Worm (Caenorhabditis elegans) whole organism, early embryonic: ENCODE results near the gene Y105C5B.19.

ENCODE experiments used
- B0310.2 ChIP-seq: sonication (generic microtip); optimal IDR thresholded peaks from 2 replicates; lab custom pipeline; 2016; ENCODE audit warnings: mild to moderate bottlenecking, missing genetic modification characterization, missing compliant biosample characterization
- F13C5.2 ChIP-seq: sonication (generic microtip); optimal IDR thresholded peaks from 2 replicates; lab custom pipeline; 2017; ENCODE audit warnings: mild to moderate bottlenecking, missing genetic modification characterization, inconsistent platforms, missing compliant biosample characterization
- ama-1 ChIP-seq: fragments of 150-350 bp; optimal IDR thresholded peaks from 2 replicates; lab custom pipeline; 2014
- ceh-13 ChIP-seq: fragments of 200-800 bp; sonication (Bioruptor generic); optimal IDR thresholded peaks from 2 replicates; lab custom pipeline; 2018; ENCODE audit warnings: mild to moderate bottlenecking, missing genetic modification characterization, missing compliant biosample characterization
- ceh-36 ChIP-seq: sonication (generic microtip); optimal IDR thresholded peaks from 2 replicates; lab custom pipeline; 2016; ENCODE audit warnings: missing genetic modification characterization, inconsistent platforms, missing compliant biosample characterization
- flt-1 ChIP-seq: fragments of 200-800 bp; sonication (Bioruptor generic); IDR thresholded peaks from 2 replicates; pipeline ENCODE4 v1.3.6; 2022; ENCODE audit warnings: missing genetic modification characterization, missing compliant biosample characterization
- hmbx-1 ChIP-seq: sonication (generic microtip); optimal IDR thresholded peaks from 2 replicates; lab custom pipeline; 2016; ENCODE audit warnings: mild to moderate bottlenecking, missing genetic modification characterization, missing compliant biosample characterization
- hmg-4 ChIP-seq: fragments of 200-800 bp; sonication (Bioruptor generic); optimal IDR thresholded peaks from 2 replicates; lab custom pipeline; 2018; ENCODE audit warnings: mild to moderate bottlenecking, missing genetic modification characterization, missing compliant biosample characterization
- pes-1 ChIP-seq: fragments of 200-800 bp; sonication (Bioruptor generic); IDR thresholded peaks from 2 replicates; pipeline ENCODE4 v1.3.6; 2022; ENCODE audit warnings: missing genetic modification reagents, missing genetic modification characterization, missing compliant biosample characterization
- sea-1 ChIP-seq: fragments of 200-800 bp; sonication (Bioruptor generic); conservative IDR thresholded peaks from 2 replicates; pipeline ENCODE4 v1.3.6; 2022; ENCODE audit warnings: missing genetic modification characterization, missing compliant biosample characterization
- tbx-11 ChIP-seq: fragments of 200-800 bp; sonication (Bioruptor generic); IDR thresholded peaks from 2 replicates; pipeline ENCODE4 v1.3.6; 2022; ENCODE audit warnings: missing genetic modification characterization, missing compliant biosample characterization
- tbx-37 ChIP-seq: fragments of 200-800 bp; sonication (Bioruptor generic); conservative IDR thresholded peaks from 2 replicates; pipeline ENCODE4 v1.3.6; 2022; ENCODE audit warnings: missing genetic modification reagents, missing genetic modification characterization, missing compliant biosample characterization

DNA sequence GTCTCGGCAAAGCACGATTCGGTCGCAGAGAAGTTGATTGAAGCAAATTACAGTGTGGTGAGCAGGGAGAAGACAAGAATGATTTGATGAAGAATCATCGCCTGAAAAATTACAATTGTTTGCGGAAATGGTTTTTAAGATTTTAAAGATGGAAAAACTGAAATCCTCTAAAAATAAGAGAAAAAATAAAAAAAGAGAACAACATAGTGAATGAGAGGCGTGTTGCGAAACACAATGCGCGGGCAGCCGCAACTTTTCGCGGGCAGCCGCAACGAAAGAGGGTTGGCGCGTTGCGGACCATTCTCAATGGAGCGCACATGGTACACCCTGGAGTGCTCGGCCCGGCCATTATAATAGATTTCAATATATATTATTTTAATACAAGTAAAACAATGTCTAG lies 10.7 kb upstream of the Y105C5B.19 start, which contains the start of gene Y105C5B.20:
- no peak for TF ChIP-seq F13C5.2 (tag; lab: Kevin White, UChicago)
- no peak for TF ChIP-seq ama-1 (lab: Kevin White, UChicago)
- TF ChIP-seq hmbx-1 (tag; lab: Kevin White, UChicago): no peak
- no peak for TF ChIP-seq hmg-4
- no peak for TF ChIP-seq B0310.2 (tag; lab: Kevin White, UChicago)
- no peak for TF ChIP-seq sea-1
- no peak for TF ChIP-seq flt-1
- no peak for TF ChIP-seq ceh-13 (GFP tag; lab: Kevin White, UChicago)
- no peak for TF ChIP-seq tbx-11 (GFP tag; lab: Robert Waterston, UW)
- no peak for TF ChIP-seq pes-1
- TF ChIP-seq tbx-37 (GFP tag; lab: Robert Waterston, UW): no peak
- TF ChIP-seq ceh-36 (tag; lab: Kevin White, UChicago): no peak
